Fruit fly (Drosophila melanogaster) whole organism, larva: ENCODE measurements around the gene CG7692.

ENCODE experiments used
- noc ChIP-seq: fragments of 200-800 bp; sonication (Bioruptor generic); optimal IDR thresholded peaks from 3 replicates; lab custom pipeline; 2019; ENCODE audit warnings: missing biosample characterization, mild to moderate bottlenecking, missing genetic modification characterization, moderate library complexity

CG7692 gene

DNA sequence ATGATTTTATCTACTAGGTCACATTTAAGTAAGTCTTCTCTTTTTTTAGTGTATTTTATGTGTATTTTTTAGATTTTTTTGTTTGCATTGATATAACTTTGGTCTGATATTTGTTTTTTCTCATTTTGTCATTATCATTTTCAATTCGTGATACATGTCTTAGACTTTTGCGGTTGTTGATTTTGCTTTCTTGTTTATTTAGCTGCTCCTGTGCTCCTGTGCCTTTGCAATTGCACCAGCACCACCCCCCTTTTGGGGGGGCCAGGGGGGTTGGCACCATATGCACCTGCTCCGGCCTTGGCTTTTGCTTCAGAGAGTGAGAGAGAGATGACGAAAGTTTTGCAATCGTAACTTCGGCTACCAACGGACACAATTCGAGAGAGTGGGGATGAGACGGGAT lies 49.3 kb downstream of the CG7692 start:
- no peak for TF ChIP-seq noc (tag; lab: Kevin White, UChicago)

DNA sequence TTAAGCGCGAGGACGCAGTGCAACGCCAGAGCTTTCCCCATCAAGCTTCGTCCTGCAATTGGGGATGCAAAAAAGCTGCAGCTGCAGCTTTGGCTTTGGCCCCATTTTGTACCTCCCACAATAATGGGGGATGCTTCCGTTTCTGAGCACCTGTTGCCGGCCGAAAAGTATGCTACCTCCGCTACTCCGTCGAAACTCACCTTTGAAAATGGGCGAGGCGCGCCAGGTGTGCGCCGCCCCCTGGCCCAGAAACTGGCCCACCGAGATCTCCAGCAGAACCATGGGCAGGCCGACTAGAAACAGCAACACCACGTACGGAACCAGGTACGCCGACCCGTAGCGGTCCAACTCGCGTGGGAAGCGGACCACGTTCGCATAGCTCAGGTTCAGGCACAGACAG lies 49.8 kb downstream of the CG7692 start:
- TF ChIP-seq noc (tag; lab: Kevin White, UChicago) = no peak

- no peak for TF ChIP-seq noc (tag; lab: Kevin White, UChicago)
Observed at dm6 chr3L:17402399-17402798, 50.8 kb downstream of the CG7692 start.

DNA sequence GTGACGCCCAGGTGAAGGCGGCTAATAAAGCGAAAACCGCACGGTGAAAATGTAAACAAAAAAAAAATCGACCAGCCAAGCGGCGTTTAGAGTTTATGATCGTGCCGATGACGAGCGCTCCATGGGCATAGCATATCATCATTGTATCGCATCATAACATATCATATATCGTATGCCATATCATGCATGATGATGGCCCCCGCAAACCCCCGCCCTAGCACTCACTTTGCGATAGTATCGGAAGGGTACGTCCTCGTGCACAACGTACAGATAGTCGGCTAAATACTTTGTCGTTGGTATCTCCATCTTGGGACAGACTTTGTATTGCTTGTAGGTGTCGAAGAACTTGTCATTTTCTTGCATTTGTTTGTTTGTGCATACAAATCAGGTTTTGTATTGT lies 51.6 kb downstream of the CG7692 start:
- no peak for TF ChIP-seq noc (tag; lab: Kevin White, UChicago)

DNA sequence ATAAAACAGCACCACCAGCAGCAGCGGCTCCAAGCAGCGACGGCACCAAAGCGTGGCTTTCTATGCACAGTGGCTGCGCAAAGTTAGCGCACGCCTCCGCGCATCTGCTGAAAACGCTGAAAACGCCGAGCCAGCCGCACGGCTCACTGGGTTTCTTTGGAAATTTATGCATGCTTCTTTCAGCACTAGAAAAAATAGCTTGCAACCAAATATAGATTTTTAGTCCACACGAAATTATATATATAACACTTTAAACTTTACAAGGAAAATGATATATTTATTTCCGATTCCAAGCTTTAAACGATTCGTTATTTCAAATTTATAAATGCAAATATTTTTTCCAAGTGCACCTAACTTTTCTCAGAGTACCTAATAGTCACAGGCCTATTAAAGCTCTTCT lies 53.0 kb downstream of the CG7692 start:
- no peak for TF ChIP-seq noc (tag; lab: Kevin White, UChicago)

- TF ChIP-seq noc (tag; lab: Kevin White, UChicago) = no peak
Observed at dm6 chr3L:17407073-17407472, 55.5 kb downstream of the CG7692 start.
